Fruit fly (Drosophila melanogaster) whole organism, prepupa: ENCODE measurements around the gene CG6931.

ENCODE experiments used
- Blimp-1 ChIP-seq: fragments of 200-800 bp; sonication (Bioruptor generic); optimal IDR thresholded peaks from 3 replicates; lab custom pipeline; 2017; ENCODE audit warnings: missing biosample characterization, missing genetic modification characterization, mild to moderate bottlenecking, moderate library complexity, missing genetic modification reagents
- CG10631 ChIP-seq: fragments of 200-800 bp; sonication (Bioruptor generic); optimal IDR thresholded peaks from 2 replicates; lab custom pipeline; 2016; ENCODE audit warnings: missing biosample characterization, missing genetic modification characterization
- CG10669 ChIP-seq: fragments of 200-800 bp; sonication (Bioruptor generic); optimal IDR thresholded peaks from 3 replicates; lab custom pipeline; 2018; ENCODE audit warnings: missing biosample characterization, mild to moderate bottlenecking, missing genetic modification characterization, moderate library complexity
- CG11294 ChIP-seq: fragments of 200-800 bp; sonication (Bioruptor generic); IDR thresholded peaks from 2 replicates; pipeline ENCODE4 v1.3.6; 2022; ENCODE audit warnings: missing biosample characterization, missing genetic modification characterization
- CG11762 ChIP-seq: fragments of 200-800 bp; sonication (Bioruptor generic); optimal IDR thresholded peaks from 3 replicates; lab custom pipeline; 2016; ENCODE audit warnings: missing biosample characterization, missing genetic modification characterization; ENCODE audit not compliant: insufficient read depth
- CG11902 ChIP-seq: fragments of 200-800 bp; sonication (Bioruptor generic); optimal IDR thresholded peaks from 3 replicates; lab custom pipeline; 2016; ENCODE audit warnings: missing biosample characterization, missing genetic modification characterization
- CG31627 ChIP-seq: fragments of 200-800 bp; sonication (Bioruptor generic); optimal IDR thresholded peaks from 3 replicates; lab custom pipeline; 2016; ENCODE audit warnings: missing biosample characterization, missing genetic modification characterization
- CG32006 ChIP-seq: fragments of 200-800 bp; sonication (Bioruptor generic); optimal IDR thresholded peaks from 3 replicates; lab custom pipeline; 2017; ENCODE audit warnings: missing biosample characterization, mild to moderate bottlenecking, missing genetic modification characterization
- CG34406 ChIP-seq: fragments of 200-800 bp; sonication (Bioruptor generic); optimal IDR thresholded peaks from 3 replicates; lab custom pipeline; 2016; ENCODE audit warnings: missing biosample characterization, missing genetic modification characterization
- CG6163 ChIP-seq: fragments of 200-800 bp; sonication (Bioruptor generic); IDR thresholded peaks from 3 replicates; pipeline ENCODE4 v1.3.6; 2022; ENCODE audit warnings: missing biosample characterization, missing genetic modification characterization
- CG6276 ChIP-seq: fragments of 200-800 bp; sonication (Bioruptor generic); optimal IDR thresholded peaks from 2 replicates; lab custom pipeline; 2017; ENCODE audit warnings: missing biosample characterization, mild to moderate bottlenecking, missing genetic modification characterization
- CG6808 ChIP-seq: fragments of 200-800 bp; sonication (Bioruptor generic); optimal IDR thresholded peaks from 3 replicates; lab custom pipeline; 2017; ENCODE audit warnings: missing biosample characterization, missing genetic modification characterization, mild to moderate bottlenecking, moderate library complexity, missing genetic modification reagents
- CG6854 ChIP-seq: fragments of 200-800 bp; sonication (Bioruptor generic); optimal IDR thresholded peaks from 2 replicates; lab custom pipeline; 2017; ENCODE audit warnings: missing biosample characterization, mild to moderate bottlenecking, missing genetic modification characterization
- CG8119 ChIP-seq: fragments of 200-800 bp; sonication (Bioruptor generic); IDR thresholded peaks from 3 replicates; pipeline ENCODE4 v1.3.6; 2022; ENCODE audit warnings: missing biosample characterization, missing genetic modification characterization
- CG8319 ChIP-seq: fragments of 200-800 bp; sonication (Bioruptor generic); optimal IDR thresholded peaks from 3 replicates; lab custom pipeline; 2016; ENCODE audit warnings: missing biosample characterization, missing genetic modification characterization
- CG8632 ChIP-seq: fragments of 200-800 bp; sonication (Bioruptor generic); optimal IDR thresholded peaks from 3 replicates; lab custom pipeline; 2016; ENCODE audit warnings: missing biosample characterization, missing genetic modification characterization
- CG9139 ChIP-seq: fragments of 200-800 bp; sonication (Bioruptor generic); optimal IDR thresholded peaks from 3 replicates; lab custom pipeline; 2017; ENCODE audit warnings: missing biosample characterization, mild to moderate bottlenecking, missing genetic modification characterization
- Eip75B ChIP-seq: fragments of 200-800 bp; sonication (Bioruptor generic); optimal IDR thresholded peaks from 3 replicates; lab custom pipeline; 2016; ENCODE audit warnings: missing biosample characterization, missing genetic modification characterization
- Eip78C ChIP-seq: fragments of 200-800 bp; sonication (Bioruptor generic); peaks from one replicate; lab custom pipeline; 2016; ENCODE audit warnings: missing biosample characterization, missing genetic modification characterization
- Eip93F ChIP-seq: fragments of 200-800 bp; sonication (Bioruptor generic); optimal IDR thresholded peaks from 2 replicates; lab custom pipeline; 2016; ENCODE audit warnings: missing biosample characterization, mild to moderate bottlenecking, missing genetic modification characterization
- Ets96B ChIP-seq: fragments of 200-800 bp; optimal IDR thresholded peaks from 2 replicates; lab custom pipeline; 2019; ENCODE audit warnings: missing biosample characterization, mild to moderate bottlenecking, missing genetic modification characterization, moderate library complexity
- Gug ChIP-seq: fragments of 200-800 bp; sonication (Bioruptor generic); IDR thresholded peaks from 2 replicates; pipeline ENCODE4 v1.3.6; 2022; ENCODE audit warnings: missing biosample characterization, missing genetic modification characterization
- Hr38 ChIP-seq: sonication (Bioruptor generic); optimal IDR thresholded peaks from 2 replicates; lab custom pipeline; 2016; ENCODE audit warnings: missing biosample characterization, missing genetic modification characterization
- Met ChIP-seq: fragments of 200-800 bp; sonication (Bioruptor generic); optimal IDR thresholded peaks from 3 replicates; lab custom pipeline; 2016; ENCODE audit warnings: missing biosample characterization, missing genetic modification characterization
- OdsH ChIP-seq: fragments of 200-800 bp; sonication (Bioruptor generic); optimal IDR thresholded peaks from 3 replicates; lab custom pipeline; 2016; ENCODE audit warnings: missing biosample characterization, missing genetic modification characterization
- Sox102F ChIP-seq: fragments of 200-800 bp; sonication (Bioruptor generic); optimal IDR thresholded peaks from 2 replicates; lab custom pipeline; 2016; ENCODE audit warnings: missing biosample characterization, mild to moderate bottlenecking, missing genetic modification characterization
- Sox15 ChIP-seq: fragments of 200-800 bp; sonication (Bioruptor generic); optimal IDR thresholded peaks from 3 replicates; lab custom pipeline; 2016; ENCODE audit warnings: missing biosample characterization, missing genetic modification characterization
- achi ChIP-seq: fragments of 200-800 bp; sonication (Bioruptor generic); optimal IDR thresholded peaks from 3 replicates; lab custom pipeline; 2016; ENCODE audit warnings: missing biosample characterization, missing genetic modification characterization
- cyc ChIP-seq: fragments of 200-800 bp; sonication (Bioruptor generic); optimal IDR thresholded peaks from 3 replicates; lab custom pipeline; 2016; ENCODE audit warnings: missing biosample characterization, missing genetic modification characterization
- dac ChIP-seq: fragments of 200-800 bp; sonication (Bioruptor generic); optimal IDR thresholded peaks from 2 replicates; lab custom pipeline; 2017; ENCODE audit warnings: missing biosample characterization, mild to moderate bottlenecking, missing genetic modification characterization
- fd59A ChIP-seq: fragments of 200-800 bp; sonication (Bioruptor generic); optimal IDR thresholded peaks from 2 replicates; lab custom pipeline; 2017; ENCODE audit warnings: missing biosample characterization, mild to moderate bottlenecking, missing genetic modification characterization, missing genetic modification reagents
- fd85E ChIP-seq: fragments of 200-800 bp; sonication (Bioruptor generic); optimal IDR thresholded peaks from 3 replicates; lab custom pipeline; 2016; ENCODE audit warnings: missing biosample characterization, missing genetic modification characterization
- pdm3 ChIP-seq: fragments of 200-800 bp; sonication (Bioruptor generic); optimal IDR thresholded peaks from 3 replicates; lab custom pipeline; 2016; ENCODE audit warnings: missing biosample characterization, missing genetic modification characterization
- spab ChIP-seq: fragments of 200-800 bp; sonication (Bioruptor generic); optimal IDR thresholded peaks from 2 replicates; lab custom pipeline; 2017; ENCODE audit warnings: missing biosample characterization, mild to moderate bottlenecking, missing genetic modification characterization, missing genetic modification reagents
- svp ChIP-seq: fragments of 200-800 bp; sonication (Bioruptor generic); peaks from one replicate; lab custom pipeline; 2016; ENCODE audit warnings: missing biosample characterization, missing genetic modification characterization
- vri ChIP-seq: fragments of 200-800 bp; sonication (Bioruptor generic); optimal IDR thresholded peaks from 3 replicates; lab custom pipeline; 2016; ENCODE audit warnings: missing biosample characterization, mild to moderate bottlenecking, missing genetic modification characterization

The CG6931 gene

dm6 chr3L:11953783-11954182, 36.8 kb upstream of the CG6931 start, which contains the start of gene CG7248:
Gene CG7248, plus strand, starts transcription at chr3L:11954083.
- TF ChIP-seq OdsH (no peak), Ets96B (tag; lab: Kevin White, UChicago) (no peak), CG8632 (no peak), fd59A (GFP tag; lab: Kevin White, UChicago) (no peak), CG8319 (GFP tag; lab: Kevin White, UChicago) (no peak), CG8119 (no peak)

- TF ChIP-seq CG6854 (GFP tag; lab: Kevin White, UChicago) (no peak), Sox102F (no peak), CG6163 (no peak), dac (no peak), CG11762 (no peak), CG11902 (GFP tag; lab: Kevin White, UChicago) (no peak), svp (GFP tag; lab: Kevin White, UChicago) (no peak), CG9139 (no peak), CG6808 (GFP tag; lab: Kevin White, UChicago) (no peak), CG10669 (GFP tag; lab: Kevin White, UChicago) (no peak)
These were observed 32.7 kb upstream of the CG6931 start, which contains the start of the genes CG11570 and CG43294 for dm6 chr3L:11957669-11958333. Gene CG11570, minus strand, starts transcription at chr3L:11957769. Gene CG43294, plus strand, starts transcription at chr3L:11958283.

- TF ChIP-seq Sox15 (GFP tag; lab: Kevin White, UChicago) (no peak), svp (GFP tag; lab: Kevin White, UChicago) (peak; percentile 48), fd59A (GFP tag; lab: Kevin White, UChicago) (no peak), CG10631 (GFP tag; lab: Kevin White, UChicago) (no peak), CG9139 (no peak)
These were observed 24.4 kb upstream of the CG6931 start, which contains the start of gene prc for dm6 chr3L:11966104-11966503. Gene prc, minus strand, starts transcription at chr3L:11966131.

dm6 chr3L:11972879-11973278, 17.7 kb upstream of the CG6931 start, which contains the start of gene Muc68E:
Gene Muc68E, minus strand, starts transcription at chr3L:11972979.
- TF ChIP-seq CG6854 (GFP tag; lab: Kevin White, UChicago) = no peak
- peak; percentile 68 for TF ChIP-seq vri

dm6 chr3L:11973690-11974089, 16.8 kb upstream of the CG6931 start, which contains the start of gene CG42397:
Gene CG42397, minus strand, starts transcription at chr3L:11973790.
- TF ChIP-seq svp (GFP tag; lab: Kevin White, UChicago) (no peak), CG34406 (GFP tag; lab: Kevin White, UChicago) (no peak), Eip75B (GFP tag; lab: Kevin White, UChicago) (no peak), fd59A (GFP tag; lab: Kevin White, UChicago) (no peak), CG11762 (no peak), dac (no peak), CG6276 (GFP tag; lab: Kevin White, UChicago) (no peak), vri (no peak), Eip78C (GFP tag; lab: Kevin White, UChicago) (no peak), Hr38 (GFP tag; lab: Kevin White, UChicago) (no peak), CG31627 (no peak), OdsH (no peak), CG11902 (GFP tag; lab: Kevin White, UChicago) (no peak), CG8632 (no peak), Eip93F (GFP tag; lab: Kevin White, UChicago) (no peak), fd85E (GFP tag; lab: Kevin White, UChicago) (no peak), spab (no peak)

- TF ChIP-seq CG32006 (GFP tag; lab: Kevin White, UChicago) = no peak
- TF ChIP-seq Met (GFP tag; lab: Kevin White, UChicago) = no peak
- TF ChIP-seq achi (GFP tag; lab: Kevin White, UChicago) = no peak
- TF ChIP-seq Sox15 (GFP tag; lab: Kevin White, UChicago) = no peak
- no peak for TF ChIP-seq cyc (GFP tag; lab: Kevin White, UChicago)
- no peak for TF ChIP-seq Gug (GFP tag; lab: Robert Waterston, UW)
- TF ChIP-seq Blimp-1 = no peak
- no peak for TF ChIP-seq pdm3 (GFP tag; lab: Kevin White, UChicago)
- no peak for TF ChIP-seq CG11294 (GFP tag; lab: Robert Waterston, UW)
- TF ChIP-seq CG11762 = no peak
- TF ChIP-seq dac = no peak
- TF ChIP-seq, all 60 proteins: peak for 0
These were observed 15.9 kb upstream of the CG6931 start, which contains the start of gene CG14125 for dm6 chr3L:11974605-11975004. Gene CG14125, plus strand, starts transcription at chr3L:11974905.
